Fruit fly (Drosophila melanogaster): Measurements from ENCODE around the gene Myo95E.

Myo95E gene

DNA sequence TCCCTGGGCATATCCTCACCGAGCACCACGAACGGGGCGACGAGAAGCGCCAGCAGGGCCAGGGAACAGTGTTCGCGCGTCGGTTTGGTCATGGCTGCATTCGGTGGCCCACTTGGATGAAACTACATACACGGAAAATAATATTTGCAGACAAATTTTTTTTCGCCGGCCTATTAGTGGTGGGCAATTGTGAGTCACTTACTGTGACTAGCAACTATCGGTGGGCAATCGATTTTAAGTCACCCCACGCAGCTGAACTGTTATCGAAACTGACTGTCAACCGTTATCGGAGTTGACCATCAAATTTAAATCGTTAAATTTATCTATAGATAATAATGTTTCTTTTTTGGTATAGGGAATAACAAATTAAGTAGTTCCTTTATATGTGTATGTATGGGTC is 8.1 kb upstream of the Myo95E start, which contains the start of gene CG5510:
Gene CG5510 (minus strand): TSS at position 201 of the 400 bp plus-strand sequence.
- TF ChIP-seq CG15710 (tag; optimal IDR thresholded peaks at IDR 0.05) (peak; percentile 3), CG4496 (GFP tag; IDR thresholded peaks at IDR 0.05) (peak; percentile 39; the same call in 1 of the 3 replicates), CG32121 (GFP tag; IDR thresholded peaks at IDR 0.05) (no peak), CG17806 (tag; optimal IDR thresholded peaks at IDR 0.05) (no peak), CG10348 (GFP tag; IDR thresholded peaks at IDR 0.05) (no peak)

DNA sequence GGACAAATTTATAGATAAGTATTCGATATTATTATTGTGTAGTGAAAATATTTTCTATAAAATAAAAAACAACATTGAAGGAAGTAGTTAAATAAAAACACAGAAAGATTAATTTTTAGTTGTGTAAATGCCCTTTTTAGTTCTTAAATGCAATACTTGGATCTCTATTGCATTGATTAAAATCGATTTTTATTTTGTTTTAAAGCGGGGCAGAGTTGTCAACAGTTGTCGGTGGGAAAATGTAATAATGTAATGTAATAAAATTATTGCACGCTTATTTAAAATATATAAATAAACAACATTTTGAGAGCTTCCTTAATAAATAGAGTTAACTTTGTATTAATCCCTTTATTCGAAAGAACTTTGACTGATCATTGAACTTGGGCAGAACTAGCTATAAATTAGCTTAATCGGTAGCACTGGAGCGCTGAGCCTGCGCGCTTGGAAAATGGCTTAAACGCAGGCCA is 2.3 kb upstream of the Myo95E start, which contains the start of gene Apc2:
Gene Apc2 (plus strand): TSS at position 411 of the 467 bp plus-strand sequence.
- peak; percentile 46 for TF ChIP-seq CG8301 (tag; optimal IDR thresholded peaks at IDR 0.05)
- TF ChIP-seq gl (tag; optimal IDR thresholded peaks at IDR 0.05) = no peak
- no peak for TF ChIP-seq CG10348 (GFP tag; IDR thresholded peaks at IDR 0.05)
- TF ChIP-seq CG4496 (GFP tag; IDR thresholded peaks at IDR 0.05) = peak; percentile 63; the same call in 1 of the 3 replicates
- no peak for TF ChIP-seq CG13204 (GFP tag; optimal IDR thresholded peaks at IDR 0.05)
- no peak for TF ChIP-seq fd96Ca (GFP tag; IDR thresholded peaks at IDR 0.05)
- peak; percentile 18 for TF ChIP-seq CG34367 (tag; optimal IDR thresholded peaks at IDR 0.05)
- TF ChIP-seq CG14655 (GFP tag; optimal IDR thresholded peaks at IDR 0.05) = no peak
- peak; percentile 49 for TF ChIP-seq CG15710 (tag; optimal IDR thresholded peaks at IDR 0.05)
- TF ChIP-seq Pif1B (GFP tag; optimal IDR thresholded peaks at IDR 0.05) = no peak
- TF ChIP-seq CG12605 (GFP tag; IDR thresholded peaks at IDR 0.05) = peak; percentile 51; the same call in 1 of the 2 replicates
- TF ChIP-seq CG17806 (tag; optimal IDR thresholded peaks at IDR 0.05) = peak; percentile 22
- peak; percentile 66 for TF ChIP-seq CG32121 (GFP tag; IDR thresholded peaks at IDR 0.05)
- TF ChIP-seq CG8159 (tag; optimal IDR thresholded peaks at IDR 0.05) = peak; percentile 60
- TF ChIP-seq CG9948 (tag; optimal IDR thresholded peaks at IDR 0.05) = peak; percentile 10
- no peak for TF ChIP-seq Pif1A (GFP tag; optimal IDR thresholded peaks at IDR 0.05)
- TF ChIP-seq Snoo (tag; optimal IDR thresholded peaks at IDR 0.05) = peak; percentile 48
- no peak for TF ChIP-seq rn (GFP tag; IDR thresholded peaks at IDR 0.05)
- TF ChIP-seq EcR (GFP tag; optimal IDR thresholded peaks at IDR 0.05) = peak; percentile 3
- TF ChIP-seq D1 (tag; optimal IDR thresholded peaks at IDR 0.05) = no peak
- TF ChIP-seq Ets98B (GFP tag; IDR thresholded peaks at IDR 0.05) = peak; percentile 56

DNA sequence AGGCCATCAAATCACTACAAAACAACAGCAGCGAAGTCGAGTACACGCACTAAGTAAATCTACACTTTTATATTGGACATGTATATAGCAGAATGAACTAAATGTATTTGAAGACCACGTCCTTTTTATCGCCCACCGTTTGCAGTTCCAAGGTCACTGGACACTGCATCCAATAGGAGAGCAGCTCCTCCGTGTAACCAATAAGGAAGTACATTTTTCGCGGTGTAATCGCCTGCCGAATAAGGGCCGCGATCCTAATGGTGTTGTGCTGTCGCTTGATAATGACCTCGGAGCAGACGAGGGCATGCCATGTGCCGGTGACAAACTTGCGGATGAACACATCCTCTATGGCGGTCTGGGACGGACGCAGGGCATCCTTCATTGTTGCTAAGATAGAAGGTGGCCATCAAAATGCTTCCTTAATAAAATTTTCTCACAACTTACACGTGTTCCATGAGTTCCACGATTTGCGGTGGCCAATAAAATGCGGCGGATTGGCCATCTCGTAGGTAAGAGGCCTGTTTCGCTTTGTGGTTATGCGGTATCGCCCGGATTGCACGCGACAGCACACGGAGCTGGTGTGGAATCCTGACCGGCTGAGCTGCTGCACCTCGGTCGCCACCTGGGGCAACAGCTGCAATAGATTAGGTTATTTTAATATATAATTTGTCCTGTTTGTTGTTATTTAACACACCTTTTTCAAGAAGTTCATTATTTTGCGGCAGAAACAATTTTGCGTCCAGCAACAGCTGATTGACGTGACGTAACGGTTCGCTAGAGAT is 1.7 kb upstream of the Myo95E start, which contains the start of gene mRpS24:
Gene mRpS24 (minus strand): TSS at position 772 of the 782 bp plus-strand sequence.
- TF ChIP-seq gl (tag; optimal IDR thresholded peaks at IDR 0.05) = no peak
- no peak for TF ChIP-seq Pif1B (GFP tag; optimal IDR thresholded peaks at IDR 0.05)
- no peak for TF ChIP-seq CG4496 (GFP tag; IDR thresholded peaks at IDR 0.05)
- no peak for TF ChIP-seq EcR (GFP tag; optimal IDR thresholded peaks at IDR 0.05)
- TF ChIP-seq CG14655 (GFP tag; optimal IDR thresholded peaks at IDR 0.05) = no peak
- TF ChIP-seq CG12605 (GFP tag; IDR thresholded peaks at IDR 0.05) = no peak
- TF ChIP-seq fd96Ca (GFP tag; IDR thresholded peaks at IDR 0.05) = no peak
- TF ChIP-seq Ets98B (GFP tag; IDR thresholded peaks at IDR 0.05) = no peak
- TF ChIP-seq CG10348 (GFP tag; IDR thresholded peaks at IDR 0.05) = no peak
- no peak for TF ChIP-seq CG17806 (tag; optimal IDR thresholded peaks at IDR 0.05)
- no peak for TF ChIP-seq CG8159 (tag; optimal IDR thresholded peaks at IDR 0.05)
- TF ChIP-seq Pif1A (GFP tag; optimal IDR thresholded peaks at IDR 0.05) = no peak

DNA sequence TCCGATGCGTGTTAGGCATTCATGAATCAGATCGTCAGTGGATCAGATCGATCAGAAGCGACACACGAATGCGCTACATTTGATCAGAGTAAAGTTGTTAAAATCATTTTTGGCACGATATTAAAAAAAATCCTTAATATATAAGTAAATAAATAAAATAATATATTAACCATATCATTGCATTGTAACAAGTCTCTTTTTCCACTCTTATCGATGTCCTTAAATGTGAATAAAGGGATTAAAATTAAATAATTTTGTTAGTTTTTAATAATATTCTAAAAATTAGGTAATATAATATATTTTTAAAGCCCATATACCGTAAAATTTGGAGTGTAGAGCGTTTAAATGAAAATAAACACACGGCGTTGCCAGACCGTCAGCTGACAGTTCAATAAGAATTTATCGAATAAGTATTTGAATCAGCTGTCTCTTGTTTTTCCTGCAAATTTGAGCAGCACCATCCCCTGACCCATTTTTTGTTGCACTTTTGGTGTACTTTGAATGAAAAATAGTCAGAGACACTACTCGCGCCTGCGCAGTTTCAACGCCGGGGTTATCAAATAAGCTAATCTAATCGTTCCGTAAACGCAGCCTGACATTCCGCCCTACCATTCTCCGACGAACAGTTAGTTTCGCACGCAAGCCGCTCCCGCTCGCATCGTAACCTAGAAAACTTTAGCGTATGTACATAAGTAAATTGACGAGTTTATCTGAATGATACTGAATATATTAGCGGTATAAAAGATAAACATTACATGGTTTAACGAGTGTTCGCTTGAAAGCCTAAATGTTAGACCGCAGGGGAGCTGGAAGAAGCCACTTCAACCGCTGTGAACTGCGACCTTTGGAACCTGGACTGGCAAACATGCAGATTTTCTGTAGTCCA is 9.1 kb downstream of the Myo95E start, which contains the start of the genes p38a and CG6178:
Gene p38a (minus strand): TSS at position 398 of the 886 bp plus-strand sequence.
Gene CG6178 (plus strand): TSS at position 424 of the 886 bp plus-strand sequence.
- TF ChIP-seq CG13204 (GFP tag; optimal IDR thresholded peaks at IDR 0.05) (peak; percentile 89), CG34367 (tag; optimal IDR thresholded peaks at IDR 0.05) (peak; percentile 94), CG4496 (GFP tag; IDR thresholded peaks at IDR 0.05) (peak; percentile 97), CG12605 (GFP tag; IDR thresholded peaks at IDR 0.05) (peak; percentile 89), Pif1B (GFP tag; optimal IDR thresholded peaks at IDR 0.05) (peak; percentile 97), rn (GFP tag; IDR thresholded peaks at IDR 0.05) (peak; percentile 97), EcR (GFP tag; optimal IDR thresholded peaks at IDR 0.05) (peak; percentile 63), CG14655 (GFP tag; optimal IDR thresholded peaks at IDR 0.05) (peak; percentile 99), Snoo (tag; optimal IDR thresholded peaks at IDR 0.05) (peak; percentile 98), CG8301 (tag; optimal IDR thresholded peaks at IDR 0.05) (peak; percentile 98), Pif1A (GFP tag; optimal IDR thresholded peaks at IDR 0.05) (peak; percentile 91), CG15710 (tag; optimal IDR thresholded peaks at IDR 0.05) (peak; percentile 99), D1 (tag; optimal IDR thresholded peaks at IDR 0.05) (no peak), CG9948 (tag; optimal IDR thresholded peaks at IDR 0.05) (peak; percentile 99), CG17806 (tag; optimal IDR thresholded peaks at IDR 0.05) (peak; percentile 98), CG10348 (GFP tag; IDR thresholded peaks at IDR 0.05) (peak; percentile 91), gl (tag; optimal IDR thresholded peaks at IDR 0.05) (peak; percentile 74), fd96Ca (GFP tag; IDR thresholded peaks at IDR 0.05) (peak; percentile 95), CG8159 (tag; optimal IDR thresholded peaks at IDR 0.05) (peak; percentile 99), Ets98B (GFP tag; IDR thresholded peaks at IDR 0.05) (peak; percentile 97), CG32121 (GFP tag; IDR thresholded peaks at IDR 0.05) (peak; percentile 98)

DNA sequence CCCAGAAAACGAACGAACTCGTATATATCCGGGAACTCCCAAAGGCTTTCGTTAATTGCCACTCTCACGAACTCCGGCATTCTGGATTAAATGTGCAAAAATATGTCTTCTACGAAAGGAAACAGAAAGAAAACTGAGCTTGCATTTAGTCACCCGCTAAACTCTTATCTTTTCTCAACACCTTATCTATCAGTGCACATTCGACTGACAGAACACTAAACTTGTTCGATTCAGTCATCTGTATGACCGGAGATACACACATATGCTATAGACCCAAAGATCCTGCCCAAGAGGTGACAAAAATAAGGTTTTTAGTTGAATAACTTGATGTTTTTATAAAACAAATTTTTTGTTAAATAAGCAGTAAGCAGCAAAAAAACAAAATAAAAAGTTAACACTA is 11.2 kb downstream of the Myo95E start, which contains the start of gene p38c:
Gene p38c (minus strand): TSS at position 101 of the 400 bp plus-strand sequence.
- TF ChIP-seq CG13204 (GFP tag; optimal IDR thresholded peaks at IDR 0.05) (no peak), CG15710 (tag; optimal IDR thresholded peaks at IDR 0.05) (no peak), CG17806 (tag; optimal IDR thresholded peaks at IDR 0.05) (no peak), Pif1A (GFP tag; optimal IDR thresholded peaks at IDR 0.05) (no peak), Pif1B (GFP tag; optimal IDR thresholded peaks at IDR 0.05) (no peak), CG10348 (GFP tag; IDR thresholded peaks at IDR 0.05) (no peak), CG4496 (GFP tag; IDR thresholded peaks at IDR 0.05) (no peak), CG9948 (tag; optimal IDR thresholded peaks at IDR 0.05) (no peak), D1 (tag; optimal IDR thresholded peaks at IDR 0.05) (no peak), EcR (GFP tag; optimal IDR thresholded peaks at IDR 0.05) (no peak), CG32121 (GFP tag; IDR thresholded peaks at IDR 0.05) (no peak), rn (GFP tag; IDR thresholded peaks at IDR 0.05) (no peak), CG8301 (tag; optimal IDR thresholded peaks at IDR 0.05) (no peak), Ets98B (GFP tag; IDR thresholded peaks at IDR 0.05) (no peak)

Data from whole organism, pupa.